Worm (Caenorhabditis elegans): ENCODE measurements around the gene srh-219.

ce11 chrV:15483563-15483962 is 11.7 kb upstream of the srh-219 start:
- TF ChIP-seq unc-39 (tag; optimal IDR thresholded peaks at IDR 0.05) (no peak), ceh-43 (GFP tag; optimal IDR thresholded peaks at IDR 0.05) (no peak), sptf-1 (tag; optimal IDR thresholded peaks at IDR 0.05) (no peak), snpc-4 (tag; optimal IDR thresholded peaks at IDR 0.05) (no peak), ztf-11 (tag; optimal IDR thresholded peaks at IDR 0.05) (no peak), ces-1 (GFP tag; optimal IDR thresholded peaks at IDR 0.05) (no peak), lsy-2 (tag; optimal IDR thresholded peaks at IDR 0.05) (no peak), unc-62 (GFP tag; optimal IDR thresholded peaks at IDR 0.05) (no peak)

All from whole organism, mixed stage, embryonic.